Worm (Caenorhabditis elegans) whole organism, early embryonic: ENCODE results near the gene sam-10.

Experiments used
- B0310.2 ChIP-seq: sonication (generic microtip); optimal IDR thresholded peaks from 2 replicates; lab custom pipeline; 2016; ENCODE audit warnings: mild to moderate bottlenecking, missing genetic modification characterization, missing compliant biosample characterization
- F13C5.2 ChIP-seq: sonication (generic microtip); optimal IDR thresholded peaks from 2 replicates; lab custom pipeline; 2017; ENCODE audit warnings: mild to moderate bottlenecking, missing genetic modification characterization, inconsistent platforms, missing compliant biosample characterization
- aly-1 ChIP-seq: sonication (generic microtip); optimal IDR thresholded peaks from 2 replicates; lab custom pipeline; 2016; ENCODE audit warnings: missing genetic modification characterization, missing compliant biosample characterization
- ama-1 ChIP-seq: fragments of 150-350 bp; optimal IDR thresholded peaks from 2 replicates; lab custom pipeline; 2014
- ceh-13 ChIP-seq: fragments of 200-800 bp; sonication (Bioruptor generic); optimal IDR thresholded peaks from 2 replicates; lab custom pipeline; 2018; ENCODE audit warnings: mild to moderate bottlenecking, missing genetic modification characterization, missing compliant biosample characterization
- ceh-36 ChIP-seq: sonication (generic microtip); optimal IDR thresholded peaks from 2 replicates; lab custom pipeline; 2016; ENCODE audit warnings: missing genetic modification characterization, inconsistent platforms, missing compliant biosample characterization
- ets-7 ChIP-seq: sonication (generic microtip); optimal IDR thresholded peaks from 2 replicates; lab custom pipeline; 2016; ENCODE audit warnings: missing genotype, missing genetic modification characterization, missing compliant biosample characterization
- flt-1 ChIP-seq: fragments of 200-800 bp; sonication (Bioruptor generic); IDR thresholded peaks from 2 replicates; pipeline ENCODE4 v1.3.6; 2022; ENCODE audit warnings: missing genetic modification characterization, missing compliant biosample characterization
- hnd-1 ChIP-seq: sonication (generic microtip); optimal IDR thresholded peaks from 2 replicates; lab custom pipeline; 2016; ENCODE audit warnings: missing genetic modification characterization, missing compliant biosample characterization
- scrt-1 ChIP-seq: fragments of 200-800 bp; sonication (Bioruptor generic); IDR thresholded peaks from 2 replicates; pipeline ENCODE4 v1.3.6; 2022; ENCODE audit warnings: missing genetic modification characterization, missing compliant biosample characterization
- sea-1 ChIP-seq: fragments of 200-800 bp; sonication (Bioruptor generic); conservative IDR thresholded peaks from 2 replicates; pipeline ENCODE4 v1.3.6; 2022; ENCODE audit warnings: missing genetic modification characterization, missing compliant biosample characterization
- tbx-11 ChIP-seq: fragments of 200-800 bp; sonication (Bioruptor generic); IDR thresholded peaks from 2 replicates; pipeline ENCODE4 v1.3.6; 2022; ENCODE audit warnings: missing genetic modification characterization, missing compliant biosample characterization
- tbx-37 ChIP-seq: fragments of 200-800 bp; sonication (Bioruptor generic); conservative IDR thresholded peaks from 2 replicates; pipeline ENCODE4 v1.3.6; 2022; ENCODE audit warnings: missing genetic modification reagents, missing genetic modification characterization, missing compliant biosample characterization
- tra-4 ChIP-seq: sonication (generic microtip); optimal IDR thresholded peaks from 2 replicates; lab custom pipeline; 2017; ENCODE audit warnings: missing genetic modification characterization, missing compliant biosample characterization

ce11 chrII:13339984-13340383 lies 9.7 kb upstream of the sam-10 start:
- TF ChIP-seq scrt-1 (no peak), sea-1 (no peak), ets-7 (no peak), ceh-13 (GFP tag; lab: Kevin White, UChicago) (no peak), ama-1 (lab: Kevin White, UChicago) (no peak), tbx-11 (GFP tag; lab: Robert Waterston, UW) (no peak), tra-4 (tag; lab: Kevin White, UChicago) (no peak), tbx-37 (GFP tag; lab: Robert Waterston, UW) (no peak), flt-1 (GFP tag; lab: Robert Waterston, UW) (no peak), hnd-1 (no peak), aly-1 (tag; lab: Kevin White, UChicago) (no peak), ceh-36 (tag; lab: Kevin White, UChicago) (no peak), B0310.2 (tag; lab: Kevin White, UChicago) (no peak), F13C5.2 (tag; lab: Kevin White, UChicago) (no peak)
